Fruit fly (Drosophila melanogaster) whole organism, embryonic: ENCODE data around the gene IFT54.

Source experiments
- Atf6 ChIP-seq: fragments of 200-800 bp; sonication (Bioruptor generic); IDR thresholded peaks from 2 replicates; pipeline ENCODE4 v1.3.6; 2022; ENCODE audit warnings: missing biosample characterization, missing genetic modification characterization
- BtbVII ChIP-seq: fragments of 200-800 bp; sonication (Bioruptor generic); optimal IDR thresholded peaks from 3 replicates; lab custom pipeline; 2017; ENCODE audit warnings: missing biosample characterization, mild to moderate bottlenecking, missing genetic modification characterization
- CG10543 ChIP-seq: fragments of 200-800 bp; sonication (Bioruptor generic); optimal IDR thresholded peaks from 3 replicates; lab custom pipeline; 2017; ENCODE audit warnings: missing biosample characterization, mild to moderate bottlenecking, missing genetic modification characterization, moderate library complexity
- CG10959 ChIP-seq: fragments of 200-800 bp; sonication (Bioruptor generic); IDR thresholded peaks from 2 replicates; pipeline ENCODE4 v1.3.6; 2022; ENCODE audit warnings: missing biosample characterization, missing genetic modification characterization
- CG11504 ChIP-seq: fragments of 200-800 bp; sonication (Bioruptor generic); optimal IDR thresholded peaks from 3 replicates; lab custom pipeline; 2019; ENCODE audit warnings: missing biosample characterization, mild to moderate bottlenecking, missing genetic modification characterization, moderate library complexity
- CG11696 ChIP-seq: fragments of 200-800 bp; sonication (Bioruptor generic); IDR thresholded peaks from 2 replicates; pipeline ENCODE4 v1.3.6; 2022; ENCODE audit warnings: missing biosample characterization, missing genetic modification characterization
- CG13296 ChIP-seq: fragments of 200-800 bp; sonication (Bioruptor generic); optimal IDR thresholded peaks from 3 replicates; lab custom pipeline; 2018; ENCODE audit warnings: missing biosample characterization, mild to moderate bottlenecking, missing genetic modification characterization
- CG15601 ChIP-seq: fragments of 200-800 bp; sonication (Bioruptor generic); optimal IDR thresholded peaks from 3 replicates; lab custom pipeline; 2019; ENCODE audit warnings: missing biosample characterization, mild to moderate bottlenecking, missing genetic modification characterization, moderate library complexity
- CG1603 ChIP-seq: fragments of 200-800 bp; sonication (Bioruptor generic); optimal IDR thresholded peaks from 2 replicates; lab custom pipeline; 2019; ENCODE audit warnings: missing biosample characterization, mild to moderate bottlenecking, missing genetic modification characterization, moderate library complexity
- CG17359 ChIP-seq: fragments of 200-800 bp; sonication (Bioruptor generic); optimal IDR thresholded peaks from 3 replicates; lab custom pipeline; 2018; ENCODE audit warnings: missing biosample characterization, mild to moderate bottlenecking, missing genetic modification characterization, moderate library complexity
- CG17912 ChIP-seq: fragments of 200-800 bp; sonication (Bioruptor generic); optimal IDR thresholded peaks from 2 replicates; lab custom pipeline; 2018; ENCODE audit warnings: missing biosample characterization, mild to moderate bottlenecking, missing genetic modification characterization
- CG2889 ChIP-seq: fragments of 200-800 bp; sonication (Bioruptor generic); IDR thresholded peaks from 3 replicates; pipeline ENCODE4 v1.3.6; 2022; ENCODE audit warnings: missing biosample characterization, missing genetic modification characterization
- CG31224 ChIP-seq: fragments of 200-800 bp; sonication (Bioruptor generic); IDR thresholded peaks from 2 replicates; pipeline ENCODE4 v1.3.6; 2022; ENCODE audit warnings: missing biosample characterization, missing genetic modification characterization
- CG31388 ChIP-seq: fragments of 200-800 bp; sonication (Bioruptor generic); optimal IDR thresholded peaks from 2 replicates; lab custom pipeline; 2016; ENCODE audit warnings: missing biosample characterization, missing genetic modification characterization
- CG3281 ChIP-seq: fragments of 200-800 bp; sonication (Bioruptor generic); optimal IDR thresholded peaks from 3 replicates; lab custom pipeline; 2017; ENCODE audit warnings: missing biosample characterization, mild to moderate bottlenecking, missing genetic modification characterization
- CG4282 ChIP-seq: fragments of 200-800 bp; sonication (Bioruptor generic); optimal IDR thresholded peaks from 2 replicates; lab custom pipeline; 2016; ENCODE audit warnings: missing biosample characterization, missing genetic modification characterization
- CG4328 ChIP-seq: fragments of 200-800 bp; sonication (Bioruptor generic); optimal IDR thresholded peaks from 3 replicates; lab custom pipeline; 2017; ENCODE audit warnings: missing biosample characterization, missing genetic modification reagents, missing genetic modification characterization
- CG7271 ChIP-seq: fragments of 200-800 bp; sonication (Bioruptor generic); optimal IDR thresholded peaks from 2 replicates; lab custom pipeline; 2018; ENCODE audit warnings: missing biosample characterization, mild to moderate bottlenecking, missing genetic modification characterization, moderate library complexity
- CG8765 ChIP-seq: fragments of 200-800 bp; sonication (Bioruptor generic); IDR thresholded peaks from 2 replicates; pipeline ENCODE4 v1.3.6; 2022; ENCODE audit warnings: missing biosample characterization, missing genetic modification characterization
- CG9817 ChIP-seq: fragments of 200-800 bp; sonication (Bioruptor generic); optimal IDR thresholded peaks from 2 replicates; lab custom pipeline; 2018; ENCODE audit warnings: missing biosample characterization, mild to moderate bottlenecking, missing genetic modification characterization, moderate library complexity
- CG9876 ChIP-seq: fragments of 200-800 bp; sonication (Bioruptor generic); optimal IDR thresholded peaks from 2 replicates; lab custom pipeline; 2016; ENCODE audit warnings: missing biosample characterization, missing genetic modification characterization
- Hr78 ChIP-seq, 2 experiments: fragments of 200-800 bp in 1 of 2; fragments of >200 bp in 1 of 2; sonication (Bioruptor generic) in 1 of 2; optimal IDR thresholded peaks; 2 replicates each; lab custom pipeline; 2017 to 2019; ENCODE audit warnings: missing biosample characterization in 2 of 2, missing genetic modification characterization in 2 of 2, mild to moderate bottlenecking in 1 of 2, moderate library complexity in 1 of 2
- Kr ChIP-seq: fragments of 200-800 bp; sonication (Bioruptor generic); optimal IDR thresholded peaks from 2 replicates; lab custom pipeline; 2017; ENCODE audit warnings: missing biosample characterization, mild to moderate bottlenecking, missing genetic modification characterization
- Max ChIP-seq: fragments of 200-800 bp; sonication (Bioruptor generic); optimal IDR thresholded peaks from 2 replicates; lab custom pipeline; 2016; ENCODE audit warnings: missing biosample characterization, mild to moderate bottlenecking, missing genetic modification characterization
- Myb ChIP-seq: fragments of 200-800 bp; sonication (Bioruptor generic); optimal IDR thresholded peaks from 2 replicates; lab custom pipeline; 2016; ENCODE audit warnings: missing biosample characterization, missing genetic modification characterization
- Nf-YB ChIP-seq: fragments of 200-800 bp; sonication (Bioruptor generic); optimal IDR thresholded peaks from 3 replicates; lab custom pipeline; 2019; ENCODE audit warnings: missing biosample characterization, mild to moderate bottlenecking, missing genetic modification characterization, moderate library complexity
- Opbp ChIP-seq: fragments of 200-800 bp; sonication (Bioruptor generic); IDR thresholded peaks from 3 replicates; pipeline ENCODE4 v1.3.6; 2022; ENCODE audit warnings: missing biosample characterization, missing genetic modification characterization; ENCODE audit not compliant: partially characterized antibody
- Ptx1 ChIP-seq: fragments of 200-800 bp; sonication (Bioruptor generic); IDR thresholded peaks from 2 replicates; pipeline ENCODE4 v1.3.6; 2022; ENCODE audit warnings: missing biosample characterization, missing genetic modification characterization
- Rfx ChIP-seq: fragments of 200-800 bp; sonication (Bioruptor generic); IDR thresholded peaks from 2 replicates; pipeline ENCODE4 v1.3.6; 2022; ENCODE audit warnings: missing biosample characterization, missing genetic modification characterization
- Rx ChIP-seq: fragments of 200-800 bp; sonication (Bioruptor generic); IDR thresholded peaks from 2 replicates; pipeline ENCODE4 v1.3.6; 2022; ENCODE audit warnings: missing biosample characterization, missing genetic modification characterization
- al ChIP-seq: fragments of 200-800 bp; sonication (Bioruptor generic); IDR thresholded peaks from 2 replicates; pipeline ENCODE4 v1.3.6; 2022; ENCODE audit warnings: missing biosample characterization, missing genetic modification characterization
- cg ChIP-seq: fragments of 200-800 bp; sonication (Bioruptor generic); optimal IDR thresholded peaks from 3 replicates; lab custom pipeline; 2019; ENCODE audit warnings: missing biosample characterization, mild to moderate bottlenecking, missing genetic modification characterization, moderate library complexity
- da ChIP-seq: fragments of 200-800 bp; sonication (Bioruptor generic); optimal IDR thresholded peaks from 2 replicates; lab custom pipeline; 2016; ENCODE audit warnings: missing biosample characterization, missing genetic modification characterization
- danr ChIP-seq: fragments of 200-800 bp; sonication (Bioruptor generic); IDR thresholded peaks from 2 replicates; pipeline ENCODE4 v1.3.6; 2022; ENCODE audit warnings: missing biosample characterization, missing genetic modification characterization
- eve ChIP-seq, 2 experiments: fragments of >200 bp; optimal IDR thresholded peaks; 2 replicates each; lab custom pipeline; 2017; ENCODE audit warnings: missing biosample characterization in 2 of 2, missing genetic modification characterization in 2 of 2
- gem ChIP-seq: fragments of 200-800 bp; sonication (Bioruptor generic); optimal IDR thresholded peaks from 2 replicates; lab custom pipeline; 2019; ENCODE audit warnings: missing biosample characterization, mild to moderate bottlenecking, missing genetic modification characterization, moderate library complexity
- gro ChIP-seq: fragments of 200-800 bp; sonication (Bioruptor generic); optimal IDR thresholded peaks from 2 replicates; lab custom pipeline; 2016; ENCODE audit warnings: missing biosample characterization, missing genetic modification characterization
- gsb ChIP-seq: fragments of 200-800 bp; sonication (Bioruptor generic); IDR thresholded peaks from 2 replicates; pipeline ENCODE4 v1.3.6; 2022; ENCODE audit warnings: missing biosample characterization, missing genetic modification characterization
- h ChIP-seq: fragments of >200 bp; optimal IDR thresholded peaks from 2 replicates; lab custom pipeline; 2017
- lov ChIP-seq, 2 experiments: fragments of 200-800 bp in 1 of 2; fragments of >200 bp in 1 of 2; sonication (Bioruptor generic) in 1 of 2; IDR thresholded peaks in 1 of 2; optimal IDR thresholded peaks in 1 of 2; 2 replicates in 1 of 2; 3 replicates in 1 of 2; pipeline versions ENCODE4 v1.3.6 to Lab custom; 2017 to 2022; ENCODE audit warnings: missing biosample characterization in 1 of 2, missing genetic modification characterization in 1 of 2
- luna ChIP-seq: fragments of 200-800 bp; sonication (Bioruptor generic); optimal IDR thresholded peaks from 2 replicates; lab custom pipeline; 2016; ENCODE audit warnings: missing biosample characterization, missing genetic modification characterization
- pum ChIP-seq: fragments of 200-800 bp; sonication (Bioruptor generic); optimal IDR thresholded peaks from 2 replicates; lab custom pipeline; 2016; ENCODE audit warnings: missing biosample characterization, missing genetic modification characterization
- row ChIP-seq: fragments of 200-800 bp; sonication (Bioruptor generic); IDR thresholded peaks from 3 replicates; pipeline ENCODE4 v1.3.6; 2022; ENCODE audit warnings: missing biosample characterization, missing genetic modification characterization
- sd ChIP-seq: fragments of 200-800 bp; sonication (Bioruptor generic); optimal IDR thresholded peaks from 3 replicates; lab custom pipeline; 2018; ENCODE audit warnings: missing biosample characterization, mild to moderate bottlenecking, missing genetic modification characterization, moderate library complexity
- tll ChIP-seq, 2 experiments: fragments of 200-800 bp in 1 of 2; fragments of >200 bp in 1 of 2; sonication (Bioruptor generic) in 1 of 2; optimal IDR thresholded peaks; 2 replicates each; lab custom pipeline; 2017 to 2019; ENCODE audit warnings: missing biosample characterization in 2 of 2, missing genetic modification characterization in 2 of 2, mild to moderate bottlenecking in 1 of 2, moderate library complexity in 1 of 2
- trem ChIP-seq: fragments of 200-800 bp; optimal IDR thresholded peaks from 3 replicates; lab custom pipeline; 2019; ENCODE audit warnings: missing biosample characterization, mild to moderate bottlenecking, missing genetic modification characterization, moderate library complexity
- tup ChIP-seq: fragments of 200-800 bp; sonication (Bioruptor generic); optimal IDR thresholded peaks from 2 replicates; lab custom pipeline; 2016; ENCODE audit warnings: missing biosample characterization, mild to moderate bottlenecking, missing genetic modification characterization, moderate library complexity

IFT54 gene

DNA sequence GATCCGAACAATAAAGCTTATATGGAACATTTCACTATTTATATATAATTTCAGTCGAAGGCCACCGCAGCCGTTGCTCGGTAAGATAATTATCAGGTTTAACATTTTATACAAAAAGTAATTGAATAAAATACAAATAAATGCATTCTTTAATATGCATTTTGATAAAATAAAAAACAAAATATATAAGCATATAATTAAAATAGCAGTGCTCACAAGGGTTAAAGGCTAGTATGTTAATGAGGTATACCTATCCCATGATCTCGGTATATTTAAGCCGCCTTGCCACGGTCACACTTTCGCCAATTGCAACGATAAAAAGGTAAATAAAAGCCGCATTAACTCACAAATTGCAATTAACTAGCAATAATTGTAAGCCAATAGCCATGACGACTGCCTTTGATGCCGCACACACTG is 6.6 kb downstream of the IFT54 start, which contains the start of gene Polr2I (continued):
- peak; percentile 84 for TF ChIP-seq row (GFP tag; lab: Robert Waterston, UW)

DNA sequence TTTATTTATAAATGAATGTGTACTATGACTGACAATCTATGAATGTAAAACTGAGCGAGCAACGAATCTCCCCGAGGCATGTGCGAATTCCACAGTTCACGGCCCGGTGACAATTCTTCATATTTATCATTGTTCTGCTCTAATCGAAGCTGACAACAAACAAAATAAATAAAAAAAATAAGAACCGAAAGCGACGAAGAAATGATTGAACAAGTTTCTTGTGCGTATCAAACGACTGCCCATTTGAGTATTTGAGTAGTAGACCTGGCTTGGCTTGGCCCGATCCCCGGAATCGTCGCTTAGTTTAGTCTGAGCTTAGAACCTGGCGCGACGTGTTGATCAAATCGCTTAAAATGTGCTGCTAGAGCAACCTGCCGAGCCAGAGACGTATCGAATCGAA is 7.8 kb downstream of the IFT54 start, which contains the start of gene CG31321:
Gene CG31321 (plus strand): TSS at position 301 of the 400 bp plus-strand sequence.
- TF ChIP-seq al (GFP tag; lab: Robert Waterston, UW) (no peak), sd (tag; lab: Kevin White, UChicago) (peak; percentile 47)

DNA sequence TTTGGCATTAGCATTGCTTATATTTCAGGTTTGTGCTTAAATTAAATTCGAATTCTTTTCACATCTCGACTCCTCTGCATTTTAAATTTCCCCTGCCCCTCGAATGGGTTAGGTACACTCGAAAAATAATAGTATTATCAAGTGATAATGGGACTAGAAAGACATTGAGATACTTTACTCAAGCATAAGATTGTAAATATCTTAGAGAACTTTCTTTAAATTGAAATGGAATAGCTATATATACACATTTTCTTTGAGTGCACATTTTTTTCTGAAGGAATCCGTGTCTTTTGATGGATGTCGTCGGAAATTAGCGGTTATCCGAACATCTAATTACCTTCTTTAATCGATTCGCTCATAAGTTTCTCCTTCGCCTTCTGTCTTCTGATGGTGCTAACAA is 8.8 kb downstream of the IFT54 start:
- TF ChIP-seq CG9817 (tag; lab: Kevin White, UChicago), result no peak
- no peak for TF ChIP-seq CG3281 (GFP tag; lab: Kevin White, UChicago)
- TF ChIP-seq CG13296, result no peak
- no peak for TF ChIP-seq Nf-YB (GFP tag; lab: Kevin White, UChicago)
- no peak for TF ChIP-seq lov (optimal IDR thresholded peaks at IDR 0.05; lab: Kevin White, UChicago)
- no peak for TF ChIP-seq lov (GFP tag; IDR thresholded peaks at IDR 0.05; lab: Robert Waterston, UW)
- TF ChIP-seq CG7271 (tag; lab: Kevin White, UChicago), result no peak
- no peak for TF ChIP-seq tup (GFP tag; lab: Kevin White, UChicago)
- peak; percentile 16; the same call in 1 of the 2 replicates for TF ChIP-seq Ptx1 (GFP tag; lab: Robert Waterston, UW)
- TF ChIP-seq Atf6, result no peak
- no peak for TF ChIP-seq CG17912 (GFP tag; lab: Kevin White, UChicago)
- no peak for TF ChIP-seq CG9876 (GFP tag; lab: Kevin White, UChicago)
- TF ChIP-seq gro, result peak; percentile 30
- TF ChIP-seq CG2889 (GFP tag; lab: Robert Waterston, UW), result no peak
- no peak for TF ChIP-seq Max (GFP tag; lab: Kevin White, UChicago)
- no peak for TF ChIP-seq Opbp (GFP tag; lab: Robert Waterston, UW)
- TF ChIP-seq CG31388 (GFP tag; lab: Kevin White, UChicago), result no peak
- TF ChIP-seq CG10543 (GFP tag; lab: Kevin White, UChicago), result no peak
- TF ChIP-seq CG1603 (tag; lab: Kevin White, UChicago), result no peak
- TF ChIP-seq CG4328 (GFP tag; lab: Kevin White, UChicago), result no peak
- no peak for TF ChIP-seq h (lab: Kevin White, UChicago)
- TF ChIP-seq danr (GFP tag; lab: Robert Waterston, UW), result peak; percentile 33; the same call in 1 of the 2 replicates
- no peak for TF ChIP-seq pum
- no peak for TF ChIP-seq luna (GFP tag; lab: Kevin White, UChicago)
- peak; percentile 5 for TF ChIP-seq CG15601
- no peak for TF ChIP-seq CG11504 (tag; lab: Kevin White, UChicago)
- no peak for TF ChIP-seq tll (GFP tag; optimal IDR thresholded peaks at IDR 0.05; lab: Kevin White, UChicago)
- no peak for TF ChIP-seq Rx
- no peak for TF ChIP-seq BtbVII
- TF ChIP-seq gem, result peak; percentile 54
- no peak for TF ChIP-seq CG11696 (GFP tag; lab: Robert Waterston, UW)
- TF ChIP-seq Hr78 (GFP tag; optimal IDR thresholded peaks at IDR 0.05; lab: Kevin White, UChicago), result no peak
- peak; percentile 7 for TF ChIP-seq trem
- no peak for TF ChIP-seq gsb (GFP tag; lab: Robert Waterston, UW)
- TF ChIP-seq eve (GFP tag; optimal IDR thresholded peaks at IDR 0.05; lab: Kevin White, UChicago), result no peak
- no peak for TF ChIP-seq Myb (GFP tag; lab: Kevin White, UChicago)
- TF ChIP-seq CG31224 (GFP tag; lab: Robert Waterston, UW), result no peak
- TF ChIP-seq CG17359, result no peak
- no peak for TF ChIP-seq Kr
- TF ChIP-seq CG4282 (GFP tag; lab: Kevin White, UChicago), result no peak
- peak; percentile 78 for TF ChIP-seq Rfx (GFP tag; lab: Robert Waterston, UW)
- no peak for TF ChIP-seq cg (GFP tag; lab: Kevin White, UChicago)
- no peak for TF ChIP-seq da
- no peak for TF ChIP-seq CG10959 (GFP tag; lab: Robert Waterston, UW)
- TF ChIP-seq CG8765 (GFP tag; lab: Robert Waterston, UW), result no peak
